Fruit fly (Drosophila melanogaster) whole organism, wandering third instar larva: ENCODE data around the gene CG3842.

ENCODE experiments used
- Dfd ChIP-seq: fragments of >200 bp; optimal IDR thresholded peaks from 2 replicates; lab custom pipeline; 2017; ENCODE audit warnings: missing biosample characterization, missing genetic modification characterization
- Myc ChIP-seq: fragments of >200 bp; optimal IDR thresholded peaks from 2 replicates; lab custom pipeline; 2017
- OdsH ChIP-seq: fragments of 200-800 bp; sonication (Bioruptor generic); optimal IDR thresholded peaks from 2 replicates; lab custom pipeline; 2016; ENCODE audit warnings: missing biosample characterization, mild to moderate bottlenecking, missing genetic modification characterization
- br ChIP-seq: fragments of 200-800 bp; sonication (Bioruptor generic); optimal IDR thresholded peaks from 2 replicates; lab custom pipeline; 2016; ENCODE audit warnings: missing biosample characterization, missing genetic modification characterization
- pan ChIP-seq: fragments of >200 bp; optimal IDR thresholded peaks from 2 replicates; lab custom pipeline; 2017

DNA sequence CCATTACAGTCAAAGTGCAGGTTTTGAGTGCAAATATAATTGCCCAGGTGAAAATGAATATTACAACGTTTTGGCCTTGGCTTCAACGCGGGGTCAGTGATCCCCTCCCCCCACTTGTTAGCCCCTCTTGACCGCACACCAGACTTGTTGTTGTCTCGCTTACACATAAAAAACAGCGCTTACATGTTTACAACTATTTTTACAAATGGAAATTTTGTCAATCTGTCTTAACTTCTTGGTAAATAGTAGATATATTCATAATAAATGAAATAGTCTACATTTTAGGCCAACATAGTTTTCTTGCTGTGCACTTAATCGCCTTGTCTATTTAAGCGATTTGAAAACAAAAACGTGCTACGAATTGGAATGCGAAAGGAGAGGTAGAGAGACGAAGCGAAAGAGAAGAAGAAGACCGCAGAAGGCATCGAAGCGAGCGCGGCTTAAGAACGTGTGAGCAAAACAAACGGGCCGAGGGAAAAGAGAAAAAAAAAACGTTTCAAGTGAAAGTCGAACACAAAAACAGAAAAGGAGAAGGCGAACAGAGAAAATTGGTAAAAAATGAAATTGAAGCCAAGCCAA lies 2.5 kb downstream of the CG3842 start:
- no peak for TF ChIP-seq Myc
- no peak for TF ChIP-seq Dfd
- TF ChIP-seq OdsH = no peak
- no peak for TF ChIP-seq br (GFP tag; lab: Kevin White, UChicago)
- no peak for TF ChIP-seq pan (lab: Kevin White, UChicago)
